Fruit fly (Drosophila melanogaster) whole organism: ENCODE measurements around the gene ttm50.

Experiments used
- CG8478 ChIP-seq: fragments of >200 bp; optimal IDR thresholded peaks from 2 replicates; lab custom pipeline; 2018; ENCODE audit warnings: inconsistent platforms
- Dll ChIP-seq: fragments of >200 bp; optimal IDR thresholded peaks from 2 replicates; lab custom pipeline; 2017
- EcR ChIP-seq, 2 experiments: fragments of >200 bp; optimal IDR thresholded peaks; 2 replicates each; lab custom pipeline; 2017; ENCODE audit warnings: missing biosample characterization in 2 of 2, missing genetic modification characterization in 2 of 2, missing genetic modification reagents in 2 of 2
- pan ChIP-seq: fragments of >200 bp; optimal IDR thresholded peaks from 2 replicates; lab custom pipeline; 2017
- psq ChIP-seq: fragments of >200 bp; optimal IDR thresholded peaks from 2 replicates; lab custom pipeline; 2017
- usp ChIP-seq: fragments of >200 bp; optimal IDR thresholded peaks from 2 replicates; lab custom pipeline; 2017; ENCODE audit warnings: missing biosample characterization, missing genetic modification characterization, mixed read lengths

ttm50 gene

DNA sequence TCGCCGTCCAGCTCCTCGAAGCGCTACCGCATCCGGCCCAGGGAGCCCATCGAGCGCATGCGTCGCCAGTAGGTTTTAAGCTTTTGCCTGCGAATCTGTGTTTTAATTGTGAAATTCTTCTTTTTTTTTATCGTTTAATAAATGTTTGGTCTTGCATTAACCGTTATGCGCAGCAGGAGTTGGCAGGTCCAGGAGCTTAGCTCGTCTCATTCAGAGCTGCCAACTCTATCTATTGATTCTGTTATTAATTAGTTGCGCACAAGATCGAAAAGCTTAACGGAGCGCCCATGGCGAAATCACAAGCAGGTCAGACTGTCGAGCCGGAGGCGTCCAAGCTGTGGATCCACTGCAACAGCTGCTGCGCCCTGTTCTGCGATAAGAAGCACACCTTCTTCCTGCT lies 5.6 kb downstream of the ttm50 start, which contains the start of gene vilya:
TSS of gene vilya (plus strand) at position 259 of the 400 bp plus-strand sequence.
- TF ChIP-seq EcR (GFP tag; optimal IDR thresholded peaks at IDR 0.05; lab: Kevin White, UChicago) (no peak), Dll (lab: Kevin White, UChicago) (no peak), usp (no peak)

DNA sequence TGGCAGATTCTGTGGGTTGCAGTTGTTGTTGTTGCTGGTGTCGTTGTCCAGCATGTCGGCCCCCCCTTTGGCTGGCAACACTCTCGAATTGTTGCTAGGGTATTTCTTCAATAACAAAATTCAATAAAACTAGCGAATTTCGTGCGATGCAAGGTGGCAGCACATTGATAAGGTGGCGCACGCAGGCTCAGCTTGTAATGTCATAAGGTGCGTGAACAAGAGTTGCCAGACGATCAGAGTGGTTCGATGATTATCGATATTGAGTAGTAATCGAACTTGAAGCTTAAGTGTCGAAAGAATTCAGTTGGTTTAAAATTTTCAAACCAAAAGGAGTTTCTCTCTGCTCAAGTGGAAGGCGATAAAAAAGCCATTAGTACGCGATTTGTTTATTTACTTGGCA lies 11.9 kb downstream of the ttm50 start, which contains the start of gene CG2701:
TSS of gene CG2701 (minus strand) at position 206 of the 400 bp plus-strand sequence.
- TF ChIP-seq CG8478 (lab: Kevin White, UChicago) = no peak
- no peak for TF ChIP-seq Dll (lab: Kevin White, UChicago)
- TF ChIP-seq EcR (GFP tag; optimal IDR thresholded peaks at IDR 0.05; lab: Kevin White, UChicago) = no peak
- no peak for TF ChIP-seq psq (lab: Kevin White, UChicago)
- no peak for TF ChIP-seq usp
- TF ChIP-seq pan (lab: Kevin White, UChicago) = no peak

DNA sequence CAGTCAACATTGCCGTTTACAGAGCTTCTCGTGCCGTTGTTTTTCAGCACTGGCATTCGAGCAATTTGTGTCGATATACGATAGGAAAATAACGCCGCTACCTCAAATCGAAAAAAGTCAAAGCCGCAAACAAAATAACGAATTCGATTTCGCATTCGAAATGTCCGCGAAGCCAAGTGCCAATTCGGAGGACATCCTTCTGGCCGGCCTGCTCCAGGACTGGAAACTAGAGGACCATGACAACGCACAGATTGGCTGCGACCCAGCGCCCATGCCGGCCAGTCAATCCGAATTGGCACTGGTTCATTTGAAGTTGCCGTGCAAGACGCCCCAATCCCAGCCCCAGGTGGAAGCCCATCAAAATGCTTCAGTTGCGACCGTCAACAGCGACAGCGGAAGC lies 17.3 kb downstream of the ttm50 start:
- TF ChIP-seq psq (lab: Kevin White, UChicago) = no peak
- TF ChIP-seq Dll (lab: Kevin White, UChicago) = no peak
- no peak for TF ChIP-seq CG8478 (lab: Kevin White, UChicago)
- TF ChIP-seq usp = no peak
- TF ChIP-seq pan (lab: Kevin White, UChicago) = no peak
- TF ChIP-seq EcR (GFP tag; optimal IDR thresholded peaks at IDR 0.05; lab: Kevin White, UChicago) = no peak

DNA sequence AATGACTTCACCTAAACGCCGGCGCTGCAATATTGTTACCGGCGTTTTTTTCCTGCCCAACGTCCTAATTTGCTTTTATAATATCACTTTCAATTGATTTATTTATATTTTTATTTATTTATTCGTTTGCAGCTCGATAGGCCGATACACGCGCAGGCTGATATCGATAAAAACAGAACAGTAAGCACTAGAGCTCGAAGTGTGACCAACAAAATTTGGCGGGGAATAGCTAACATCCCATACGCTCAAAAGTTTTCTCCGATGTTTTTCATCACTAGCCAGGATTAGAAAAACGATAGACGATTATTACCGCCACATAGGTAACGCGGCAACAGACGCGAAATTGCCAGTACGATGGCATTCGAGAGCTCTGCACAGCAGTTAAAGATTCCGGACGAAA lies 18.2 kb downstream of the ttm50 start, which contains the start of the genes CG2685 and CG2694:
TSS of gene CG2685 (minus strand) at position 185 of the 400 bp plus-strand sequence.
TSS of gene CG2694 (plus strand) at position 304 of the 400 bp plus-strand sequence.
- TF ChIP-seq usp = no peak
- no peak for TF ChIP-seq CG8478 (lab: Kevin White, UChicago)
- no peak for TF ChIP-seq psq (lab: Kevin White, UChicago)
- no peak for TF ChIP-seq pan (lab: Kevin White, UChicago)
- no peak for TF ChIP-seq EcR (GFP tag; optimal IDR thresholded peaks at IDR 0.05; lab: Kevin White, UChicago)
- TF ChIP-seq Dll (lab: Kevin White, UChicago) = no peak

DNA sequence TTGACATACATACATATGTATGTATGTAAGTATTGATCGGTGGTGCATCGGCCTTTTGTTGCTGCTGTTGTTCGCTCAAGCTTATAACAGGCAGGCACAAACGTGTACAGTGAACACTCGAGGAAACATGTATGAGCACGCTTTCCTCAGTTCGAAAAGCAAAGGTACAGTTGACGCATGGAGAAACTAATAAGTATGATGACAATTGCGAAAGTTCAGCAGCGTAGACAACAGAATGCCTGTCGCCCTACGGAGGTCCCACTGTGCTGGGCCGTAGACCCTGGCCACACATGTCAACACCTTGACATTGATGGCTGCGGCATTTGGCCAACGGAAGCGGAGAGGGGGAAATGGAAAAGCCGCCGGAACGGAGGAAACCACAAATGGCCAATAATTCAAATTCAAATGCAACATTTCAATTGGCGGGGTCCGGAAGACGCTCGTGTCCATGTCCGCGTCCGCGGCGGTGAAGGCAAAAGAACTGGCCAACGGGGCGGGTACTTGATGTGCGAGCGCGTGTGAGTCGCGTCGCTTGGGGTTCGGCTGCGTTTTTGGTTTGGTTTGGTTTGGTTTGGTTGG lies 23.7 kb downstream of the ttm50 start, which contains the start of gene CG2681:
TSS of gene CG2681 (plus strand) at position 529 of the 579 bp plus-strand sequence.
- TF ChIP-seq EcR (GFP tag; optimal IDR thresholded peaks at IDR 0.05; lab: Kevin White, UChicago) (no peak), usp (no peak), pan (lab: Kevin White, UChicago) (no peak), Dll (lab: Kevin White, UChicago) (no peak), CG8478 (lab: Kevin White, UChicago) (no peak), psq (lab: Kevin White, UChicago) (no peak)

DNA sequence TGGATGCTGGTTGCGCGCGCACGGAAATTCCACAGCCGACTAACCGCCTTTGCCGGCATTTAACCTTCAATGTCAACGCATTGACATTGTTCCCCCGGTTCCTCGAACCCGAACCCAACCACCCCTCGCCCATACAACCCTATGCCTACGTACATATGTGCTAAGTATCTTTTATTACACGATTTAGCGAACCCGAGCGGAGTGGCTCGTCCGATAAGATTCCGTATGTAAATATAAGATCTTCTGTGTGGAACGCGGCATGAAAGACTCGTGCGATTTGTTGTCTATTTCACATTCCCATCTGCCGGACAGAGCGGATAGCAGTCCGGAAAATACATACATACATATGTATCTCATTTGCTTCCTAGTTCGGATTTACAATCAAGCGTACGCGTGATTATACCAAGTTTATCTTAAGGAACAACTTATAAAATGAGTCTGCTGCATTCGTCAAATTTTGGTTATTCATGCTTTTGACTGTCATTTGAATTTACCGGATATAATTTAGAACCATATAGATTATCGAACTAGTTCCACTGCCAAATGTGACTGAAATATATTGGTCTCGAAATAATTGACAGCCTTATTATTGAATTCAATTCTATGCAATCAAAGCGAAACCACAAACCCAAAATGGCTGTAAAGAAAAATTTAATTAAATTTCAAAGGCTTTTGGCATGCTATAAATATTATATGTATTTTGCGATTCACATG lies 24.5 kb downstream of the ttm50 start, which contains the start of gene CG2680:
TSS of gene CG2680 (minus strand) at position 51 of the 714 bp plus-strand sequence.
- TF ChIP-seq pan (lab: Kevin White, UChicago) (no peak), psq (lab: Kevin White, UChicago) (no peak), usp (no peak), CG8478 (lab: Kevin White, UChicago) (no peak), EcR (GFP tag; optimal IDR thresholded peaks at IDR 0.05; lab: Kevin White, UChicago) (no peak), Dll (lab: Kevin White, UChicago) (no peak)

DNA sequence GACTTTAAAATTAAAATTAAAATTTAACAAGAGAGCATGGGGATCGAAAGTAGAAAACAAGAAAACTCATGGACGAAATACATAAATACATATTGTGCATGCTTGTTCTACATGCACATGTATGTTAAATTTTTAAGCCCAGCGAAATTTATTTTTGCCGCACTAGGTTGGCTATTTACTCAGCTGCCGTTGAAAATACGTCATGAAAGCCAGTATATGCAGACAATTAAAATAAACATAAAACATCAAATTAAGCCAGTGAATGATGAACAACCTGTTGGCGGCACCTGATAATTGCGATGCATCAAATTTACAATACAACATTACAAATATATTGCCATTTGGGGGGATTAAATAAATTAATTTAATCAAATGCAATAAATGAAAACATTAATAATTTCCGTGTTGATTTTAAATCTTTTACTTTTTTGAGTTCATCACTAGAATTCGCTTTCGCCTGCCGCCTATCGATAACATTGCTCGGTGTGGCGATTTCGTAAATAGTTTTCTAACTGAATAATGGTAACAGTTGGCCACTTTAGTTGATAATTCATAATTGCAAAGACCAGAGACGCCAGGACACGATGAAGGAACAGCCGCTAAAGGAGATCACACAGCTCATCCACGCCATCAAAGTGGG lies 27.7 kb downstream of the ttm50 start, which contains the start of gene eIF2Bbeta:
TSS of gene eIF2Bbeta (plus strand) at position 438 of the 640 bp plus-strand sequence.
- TF ChIP-seq EcR (GFP tag; optimal IDR thresholded peaks at IDR 0.05; lab: Kevin White, UChicago) (no peak), Dll (lab: Kevin White, UChicago) (no peak), CG8478 (lab: Kevin White, UChicago) (no peak), usp (no peak), pan (lab: Kevin White, UChicago) (no peak), psq (lab: Kevin White, UChicago) (no peak)

DNA sequence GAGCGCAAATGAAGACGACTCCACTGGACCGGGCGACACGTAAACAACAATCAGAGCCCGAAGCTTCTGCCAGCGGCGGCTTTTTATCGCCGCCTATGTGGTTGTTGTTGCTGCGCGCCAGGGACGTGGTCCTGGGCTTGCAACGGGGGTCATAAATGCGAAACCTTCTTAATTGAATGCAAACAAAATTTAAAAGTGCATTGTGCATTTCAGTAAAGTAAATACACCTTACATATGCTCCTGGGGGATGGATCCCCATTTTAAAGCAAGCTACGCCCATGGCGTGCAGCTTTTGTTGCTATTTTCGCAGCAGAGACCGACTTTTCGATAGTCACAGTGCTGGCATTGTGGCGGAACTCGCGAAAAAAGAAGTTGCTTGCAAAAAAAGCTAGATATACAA lies 28.3 kb downstream of the ttm50 start, which contains the start of gene Ugalt:
TSS of gene Ugalt (minus strand) at position 160 of the 400 bp plus-strand sequence.
- TF ChIP-seq EcR (GFP tag; optimal IDR thresholded peaks at IDR 0.05; lab: Kevin White, UChicago) (no peak), CG8478 (lab: Kevin White, UChicago) (no peak), usp (no peak), psq (lab: Kevin White, UChicago) (no peak)

DNA sequence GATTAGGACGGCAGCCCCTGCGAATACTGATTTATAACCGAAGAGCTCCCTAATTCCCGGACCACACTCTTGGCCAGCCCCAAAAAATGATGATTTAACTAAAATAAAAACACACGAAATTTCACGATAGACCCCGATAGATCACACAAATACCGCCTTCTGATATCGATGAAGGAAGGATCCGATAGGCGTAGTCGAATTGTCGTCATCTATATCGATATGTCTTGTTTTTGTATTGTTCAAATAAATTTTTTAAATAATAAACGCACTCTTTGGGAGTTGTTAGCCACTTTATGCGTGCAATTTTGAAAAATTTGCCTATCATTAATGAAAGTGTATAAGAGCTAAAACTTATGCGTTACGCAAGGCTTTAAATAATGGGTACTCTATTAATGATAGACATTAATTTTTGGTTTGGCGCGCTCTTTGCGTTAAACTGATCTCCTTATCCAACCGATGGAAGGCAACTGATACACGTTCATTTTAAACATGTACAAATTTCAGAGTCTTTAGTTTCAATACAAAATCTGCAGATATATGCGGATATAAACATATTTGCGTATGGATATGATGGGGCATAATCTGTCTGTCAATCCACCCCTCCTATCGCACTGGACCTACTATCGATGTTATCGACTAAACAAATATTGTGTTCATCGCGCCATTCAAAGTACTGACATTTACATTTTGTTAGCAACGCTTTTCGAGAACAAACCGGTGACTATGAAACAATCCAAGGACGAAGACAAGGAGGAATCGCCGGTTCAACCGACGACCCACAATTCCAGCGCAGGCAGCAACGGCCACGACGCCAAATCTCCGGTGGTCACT lies 33.7 kb downstream of the ttm50 start, which contains the start of the genes Spg7 and Lint-O:
TSS of gene Spg7 (minus strand) at position 148 of the 831 bp plus-strand sequence.
TSS of gene Lint-O (plus strand) at position 638 of the 831 bp plus-strand sequence.
- TF ChIP-seq pan (lab: Kevin White, UChicago) (no peak), usp (no peak), CG8478 (lab: Kevin White, UChicago) (no peak), Dll (lab: Kevin White, UChicago) (no peak), psq (lab: Kevin White, UChicago) (no peak), EcR (GFP tag; optimal IDR thresholded peaks at IDR 0.05; lab: Kevin White, UChicago) (no peak)

DNA sequence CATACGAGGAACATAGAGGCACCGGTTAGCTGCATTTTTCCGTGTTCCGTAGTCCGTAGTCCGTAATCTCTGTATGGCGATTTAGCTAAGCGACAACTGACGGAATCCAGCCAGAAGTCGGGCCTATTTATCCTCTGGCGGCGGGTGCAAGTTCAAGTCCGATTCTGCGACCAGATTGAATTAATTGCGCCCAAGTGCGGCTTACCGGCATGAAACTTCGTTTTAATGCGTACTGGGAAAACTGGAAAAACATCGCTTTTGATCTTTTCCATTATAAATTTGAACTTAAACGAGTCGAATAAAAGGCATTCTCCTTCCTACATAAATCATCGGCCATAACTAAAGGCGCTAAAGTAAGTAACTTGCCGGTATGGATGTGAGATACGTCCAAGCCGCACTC lies 38.2 kb downstream of the ttm50 start, which contains the start of gene dyw:
TSS of gene dyw (minus strand) at position 101 of the 400 bp plus-strand sequence.
- TF ChIP-seq usp (no peak), CG8478 (lab: Kevin White, UChicago) (no peak), Dll (lab: Kevin White, UChicago) (no peak), psq (lab: Kevin White, UChicago) (no peak), EcR (GFP tag; optimal IDR thresholded peaks at IDR 0.05; lab: Kevin White, UChicago) (no peak), pan (lab: Kevin White, UChicago) (no peak)
